Worm (Caenorhabditis elegans): ENCODE results near the gene mrt-2.

mrt-2 gene

DNA sequence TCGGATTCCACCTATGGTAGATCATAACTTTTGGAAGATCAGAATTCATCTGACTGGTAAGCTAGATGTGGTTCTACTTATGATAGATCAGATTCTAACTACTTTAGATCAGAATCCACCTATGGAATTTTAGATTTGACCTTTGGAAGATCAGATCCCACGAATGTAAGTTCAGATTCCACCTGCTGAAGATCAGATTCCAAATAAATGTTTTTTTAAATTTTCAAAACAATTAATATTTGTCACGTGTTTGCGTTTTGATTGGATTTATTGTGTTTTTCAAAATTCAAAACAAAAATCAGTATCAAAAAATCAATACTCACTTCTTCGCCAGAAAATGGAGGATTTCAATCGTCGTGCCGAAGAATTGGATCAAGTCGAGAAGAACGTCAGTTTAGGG lies 48.0 kb upstream of the mrt-2 start, which contains the start of gene Y41C4A.7:
Y41C4A.7 (plus strand) TSS at position 301 of the 400 bp plus-strand sequence.
- TF ChIP-seq C34F6.9 (tag; optimal IDR thresholded peaks at IDR 0.05): no peak
- no peak for TF ChIP-seq mbf-1 (tag; optimal IDR thresholded peaks at IDR 0.05)
- TF ChIP-seq ceh-82 (tag; optimal IDR thresholded peaks at IDR 0.05): no peak
- TF ChIP-seq nhr-6 (tag; optimal IDR thresholded peaks at IDR 0.05): no peak
- no peak for TF ChIP-seq mab-5 (tag; optimal IDR thresholded peaks at IDR 0.05)
- no peak for TF ChIP-seq lsy-2 (tag; optimal IDR thresholded peaks at IDR 0.05)
- TF ChIP-seq peb-1 (tag; optimal IDR thresholded peaks at IDR 0.05): no peak
- TF ChIP-seq elt-3 (tag; optimal IDR thresholded peaks at IDR 0.05): no peak
- TF ChIP-seq gmeb-1 (tag; optimal IDR thresholded peaks at IDR 0.05): no peak
- no peak for TF ChIP-seq nhr-21 (tag; optimal IDR thresholded peaks at IDR 0.05)
- no peak for TF ChIP-seq unc-62 (GFP tag; optimal IDR thresholded peaks at IDR 0.05)
- TF ChIP-seq zag-1 (tag; optimal IDR thresholded peaks at IDR 0.05): no peak
- TF ChIP-seq lin-13 (GFP tag; optimal IDR thresholded peaks at IDR 0.05): no peak
- no peak for TF ChIP-seq aly-2 (tag; optimal IDR thresholded peaks at IDR 0.05)
- no peak for TF ChIP-seq lin-39 (tag; optimal IDR thresholded peaks at IDR 0.05)
- TF ChIP-seq nhr-77 (tag; optimal IDR thresholded peaks at IDR 0.05): no peak

- TF ChIP-seq sem-4 (tag; optimal IDR thresholded peaks at IDR 0.05): no peak
- no peak for TF ChIP-seq fos-1 (tag; optimal IDR thresholded peaks at IDR 0.05)
- TF ChIP-seq lin-11 (tag; optimal IDR thresholded peaks at IDR 0.05): no peak
- no peak for TF ChIP-seq blmp-1 (tag; optimal IDR thresholded peaks at IDR 0.05; ENCODE audit: insufficient read depth)
Observed at ce11 chrIII:11699959-11700358, 46.6 kb upstream of the mrt-2 start, which contains the start of gene pqn-84. pqn-84 (plus strand) TSS chrIII:11700259.

DNA sequence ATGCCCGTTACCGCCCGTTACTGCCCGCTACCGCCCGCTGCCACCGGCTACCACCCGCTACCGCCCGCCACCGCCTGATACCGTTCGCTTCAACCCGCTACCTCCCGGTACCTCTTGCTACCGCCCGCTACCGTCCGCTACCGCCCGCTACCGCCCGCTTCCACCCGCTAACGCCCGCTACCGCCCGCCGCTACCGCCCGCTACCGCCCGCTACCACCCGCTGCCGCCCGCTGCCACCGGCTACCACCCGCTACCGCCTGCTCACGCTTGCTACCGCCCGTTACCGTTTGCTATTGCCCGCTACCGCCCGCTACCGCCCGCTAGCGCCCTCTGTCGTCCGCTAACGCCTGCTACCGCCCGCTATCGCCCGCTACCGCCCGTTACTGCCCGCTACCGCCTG lies 44.7 kb upstream of the mrt-2 start:
- TF ChIP-seq blmp-1 (tag; optimal IDR thresholded peaks at IDR 0.05; ENCODE audit: insufficient read depth) (no peak), lsy-2 (tag; optimal IDR thresholded peaks at IDR 0.05) (no peak), nhr-10 (tag; optimal IDR thresholded peaks at IDR 0.05) (no peak), dmd-4 (tag; optimal IDR thresholded peaks at IDR 0.05) (no peak), ztf-1 (GFP tag; conservative IDR thresholded peaks at IDR 0.05) (no peak), nhr-21 (tag; optimal IDR thresholded peaks at IDR 0.05) (no peak)

- TF ChIP-seq lin-13 (GFP tag; optimal IDR thresholded peaks at IDR 0.05) (no peak), nhr-77 (tag; optimal IDR thresholded peaks at IDR 0.05) (no peak), unc-55 (GFP tag; optimal IDR thresholded peaks at IDR 0.05) (no peak), sma-3 (GFP tag; optimal IDR thresholded peaks at IDR 0.05) (no peak), nhr-25 (tag; optimal IDR thresholded peaks at IDR 0.05) (no peak), peb-1 (tag; optimal IDR thresholded peaks at IDR 0.05) (no peak), ama-1 (optimal IDR thresholded peaks at IDR 0.05) (no peak)
Observed at ce11 chrIII:11703006-11703775, 43.4 kb upstream of the mrt-2 start.

DNA sequence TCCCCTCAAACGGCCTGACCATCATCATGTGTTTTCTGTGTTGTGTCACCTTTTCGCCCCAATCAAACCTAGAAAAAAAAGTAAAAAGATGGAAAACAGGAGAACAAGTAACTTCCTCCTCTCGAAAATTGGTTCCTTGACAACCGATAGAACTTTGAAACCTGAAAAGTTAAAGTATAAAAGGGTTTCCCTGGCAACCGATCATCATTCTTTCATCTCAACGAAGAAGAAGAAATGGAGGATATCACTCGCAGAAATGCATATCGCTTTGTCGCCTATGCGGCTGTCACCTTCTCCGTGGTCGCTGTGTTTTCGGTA lies 42.8 kb upstream of the mrt-2 start, which contains the start of gene col-95:
col-95 (plus strand) TSS at position 219 of the 318 bp plus-strand sequence.
- TF ChIP-seq nhr-77 (tag; optimal IDR thresholded peaks at IDR 0.05): no peak
- TF ChIP-seq crh-2 (tag; optimal IDR thresholded peaks at IDR 0.05): no peak
- no peak for TF ChIP-seq ztf-4 (tag; optimal IDR thresholded peaks at IDR 0.05)
- TF ChIP-seq gmeb-1 (tag; optimal IDR thresholded peaks at IDR 0.05): no peak
- TF ChIP-seq C34F6.9 (tag; optimal IDR thresholded peaks at IDR 0.05): no peak
- TF ChIP-seq zag-1 (tag; optimal IDR thresholded peaks at IDR 0.05): no peak
- TF ChIP-seq sma-3 (GFP tag; optimal IDR thresholded peaks at IDR 0.05): no peak
- no peak for TF ChIP-seq nhr-25 (tag; optimal IDR thresholded peaks at IDR 0.05)
- no peak for TF ChIP-seq mbf-1 (tag; optimal IDR thresholded peaks at IDR 0.05)
- TF ChIP-seq F13H6.1 (tag; optimal IDR thresholded peaks at IDR 0.05): no peak

ce11 chrIII:11704377-11704978 lies 42.1 kb upstream of the mrt-2 start:
- TF ChIP-seq lsy-2 (tag; optimal IDR thresholded peaks at IDR 0.05): no peak
- TF ChIP-seq fos-1 (tag; optimal IDR thresholded peaks at IDR 0.05): no peak
- TF ChIP-seq egl-27 (tag; optimal IDR thresholded peaks at IDR 0.05): no peak
- no peak for TF ChIP-seq sma-3 (GFP tag; optimal IDR thresholded peaks at IDR 0.05)
- no peak for TF ChIP-seq zag-1 (tag; optimal IDR thresholded peaks at IDR 0.05)
- no peak for TF ChIP-seq mdl-1 (tag; optimal IDR thresholded peaks at IDR 0.05)
- TF ChIP-seq alr-1 (tag; optimal IDR thresholded peaks at IDR 0.05): no peak
- TF ChIP-seq gmeb-1 (tag; optimal IDR thresholded peaks at IDR 0.05): no peak
- TF ChIP-seq sem-4 (tag; optimal IDR thresholded peaks at IDR 0.05): no peak
- TF ChIP-seq lin-11 (tag; optimal IDR thresholded peaks at IDR 0.05): no peak
- TF ChIP-seq ZK546.5 (tag; optimal IDR thresholded peaks at IDR 0.05): no peak
- TF ChIP-seq nhr-11 (tag; optimal IDR thresholded peaks at IDR 0.05): no peak
- TF ChIP-seq nhr-25 (tag; optimal IDR thresholded peaks at IDR 0.05): no peak
- TF ChIP-seq ama-1 (optimal IDR thresholded peaks at IDR 0.05): no peak
- no peak for TF ChIP-seq nhr-237 (tag; optimal IDR thresholded peaks at IDR 0.05)
- TF ChIP-seq crh-2 (tag; optimal IDR thresholded peaks at IDR 0.05): no peak
- TF ChIP-seq Y55F3AM.14 (GFP tag; optimal IDR thresholded peaks at IDR 0.05): no peak
- TF ChIP-seq nhr-129 (tag; optimal IDR thresholded peaks at IDR 0.05): no peak
- TF ChIP-seq lin-13 (GFP tag; optimal IDR thresholded peaks at IDR 0.05): no peak
